Worm (Caenorhabditis elegans) whole organism, L4 larva: ENCODE measurements around the gene F20A1.2.
A peak's percentile ranks its signal among the peaks of the same experiment; 100 is the strongest.

ENCODE experiments used
- D1046.2 ChIP-seq: fragments of 200-800 bp; sonication (Bioruptor generic); IDR thresholded peaks from 2 replicates; pipeline ENCODE4 v1.3.6; 2022; ENCODE audit warnings: missing genetic modification characterization, missing compliant biosample characterization
- F10B5.3 ChIP-seq: sonication (generic microtip); optimal IDR thresholded peaks from 2 replicates; lab custom pipeline; 2016; ENCODE audit warnings: mild to moderate bottlenecking, missing genetic modification characterization, missing compliant biosample characterization
- F44E2.7 ChIP-seq: fragments of 200-800 bp; sonication (Bioruptor generic); IDR thresholded peaks from 2 replicates; pipeline ENCODE4 v2.1.2; 2022; ENCODE audit warnings: missing genetic modification characterization, missing compliant biosample characterization
- R02D3.7 ChIP-seq: fragments of 150-350 bp; sonication (generic microtip); optimal IDR thresholded peaks from 3 replicates; lab custom pipeline; 2014; ENCODE audit warnings: missing biosample characterization, missing genetic modification characterization
- Y48G9A.11 ChIP-seq: fragments of 200-800 bp; sonication (Bioruptor generic); IDR thresholded peaks from 2 replicates; pipeline ENCODE4 v1.3.6; 2022; ENCODE audit warnings: missing genetic modification reagents, missing genetic modification characterization, missing compliant biosample characterization
- Y75B8A.6 ChIP-seq: fragments of 200-800 bp; sonication (Bioruptor generic); IDR thresholded peaks from 2 replicates; pipeline ENCODE4 v1.3.6; 2022; ENCODE audit warnings: missing genetic modification reagents, missing genetic modification characterization, missing compliant biosample characterization
- aha-1 ChIP-seq: fragments of 150-350 bp; peaks from one replicate; lab custom pipeline; 2014; ENCODE audit warnings: missing biosample characterization, missing genetic modification characterization
- arid-1 ChIP-seq: fragments of 200-800 bp; sonication (Bioruptor generic); conservative IDR thresholded peaks from 2 replicates; pipeline ENCODE4 v1.3.6; 2022; ENCODE audit warnings: missing genetic modification reagents, missing genetic modification characterization, missing compliant biosample characterization
- attf-4 ChIP-seq: sonication (generic microtip); optimal IDR thresholded peaks from 3 replicates; lab custom pipeline; 2017; ENCODE audit warnings: missing biosample characterization, missing genetic modification characterization
- ceh-32 ChIP-seq: sonication (generic microtip); optimal IDR thresholded peaks from 2 replicates; lab custom pipeline; 2016; ENCODE audit warnings: mild to moderate bottlenecking, missing genetic modification characterization, missing compliant biosample characterization; ENCODE audit not compliant: poor library complexity
- ceh-44 ChIP-seq: fragments of 200-800 bp; sonication (Bioruptor generic); IDR thresholded peaks from 2 replicates; pipeline ENCODE4 v1.3.6; 2022; ENCODE audit warnings: missing genetic modification reagents, missing genetic modification characterization, missing compliant biosample characterization
- ceh-62 ChIP-seq: sonication (generic microtip); optimal IDR thresholded peaks from 2 replicates; lab custom pipeline; 2017; ENCODE audit warnings: missing biosample characterization, missing genetic modification characterization
- cey-2 ChIP-seq: sonication (generic microtip); optimal IDR thresholded peaks from 3 replicates; lab custom pipeline; 2017; ENCODE audit warnings: missing genetic modification characterization, mild to moderate bottlenecking, missing compliant biosample characterization, antibody characterized with exemption, borderline replicate concordance; ENCODE audit not compliant: insufficient read depth
- daf-16 ChIP-seq, 3 experiments: sonication (generic microtip); optimal IDR thresholded peaks; 2 replicates each; lab custom pipeline; 2016 to 2017; ENCODE audit warnings: missing genetic modification characterization in 3 of 3, missing genetic modification reagents in 3 of 3, mild to moderate bottlenecking in 2 of 3, missing compliant biosample characterization in 2 of 3, missing biosample characterization in 1 of 3, moderate library complexity in 1 of 3
- dve-1 ChIP-seq: sonication (generic microtip); optimal IDR thresholded peaks from 2 replicates; lab custom pipeline; 2017; ENCODE audit warnings: antibody characterized with exemption, mild to moderate bottlenecking, missing genetic modification characterization, missing compliant biosample characterization; ENCODE audit not compliant: insufficient read depth
- egl-43 ChIP-seq: fragments of 200-800 bp; sonication (Bioruptor generic); IDR thresholded peaks from 2 replicates; pipeline ENCODE4 v1.3.6; 2022; ENCODE audit warnings: missing genetic modification reagents, missing genetic modification characterization, missing compliant biosample characterization
- lin-29 ChIP-seq: fragments of 200-800 bp; sonication (Bioruptor generic); IDR thresholded peaks from 2 replicates; pipeline ENCODE4 v1.3.6; 2022; ENCODE audit warnings: missing genetic modification reagents, missing genetic modification characterization, missing compliant biosample characterization
- lin-39 ChIP-seq: fragments of 150-350 bp; optimal IDR thresholded peaks from 2 replicates; lab custom pipeline; 2014; ENCODE audit warnings: missing biosample characterization, missing genetic modification reagents, missing genetic modification characterization
- lsy-2 ChIP-seq, 2 experiments: fragments of 150-350 bp in 1 of 2; sonication (generic microtip) in 1 of 2; optimal IDR thresholded peaks; 2 replicates each; lab custom pipeline; 2014 to 2017; ENCODE audit warnings: missing biosample characterization in 2 of 2, missing genetic modification characterization in 2 of 2
- madf-5 ChIP-seq, 2 experiments: fragments of 200-800 bp; sonication (Bioruptor generic); IDR thresholded peaks; 2 replicates each; pipeline ENCODE4 v1.3.6; 2022; ENCODE audit warnings: missing compliant biosample characterization in 2 of 2, missing genetic modification characterization in 2 of 2
- madf-9 ChIP-seq: fragments of 200-800 bp; sonication (Bioruptor generic); conservative IDR thresholded peaks from 2 replicates; pipeline ENCODE4 v1.3.6; 2022; ENCODE audit warnings: missing genetic modification reagents, missing genetic modification characterization, missing compliant biosample characterization
- mxl-3 ChIP-seq: fragments of 200-800 bp; sonication (Bioruptor generic); optimal IDR thresholded peaks from 2 replicates; lab custom pipeline; 2018; ENCODE audit warnings: mild to moderate bottlenecking, missing genetic modification characterization, missing compliant biosample characterization
- nhr-102 ChIP-seq: sonication (generic microtip); optimal IDR thresholded peaks from 2 replicates; lab custom pipeline; 2016; ENCODE audit warnings: mild to moderate bottlenecking, missing genetic modification characterization, moderate library complexity, missing compliant biosample characterization
- nhr-237 ChIP-seq: sonication (generic microtip); optimal IDR thresholded peaks from 2 replicates; lab custom pipeline; 2017; ENCODE audit warnings: missing biosample characterization, missing genetic modification characterization
- nhr-25 ChIP-seq: sonication (generic microtip); optimal IDR thresholded peaks from 2 replicates; lab custom pipeline; 2017; ENCODE audit warnings: missing genetic modification characterization, mild to moderate bottlenecking, missing compliant biosample characterization, antibody characterized with exemption, moderate library complexity, borderline replicate concordance; ENCODE audit not compliant: insufficient read depth
- nhr-28 ChIP-seq: fragments of 150-350 bp; optimal IDR thresholded peaks from 2 replicates; lab custom pipeline; 2014; ENCODE audit warnings: missing biosample characterization, missing genetic modification characterization
- nhr-41 ChIP-seq: fragments of 200-800 bp; sonication (Bioruptor generic); IDR thresholded peaks from 2 replicates; pipeline ENCODE4 v1.3.6; 2022; ENCODE audit warnings: missing genetic modification reagents, missing genetic modification characterization, missing compliant biosample characterization
- nhr-42 ChIP-seq: fragments of 200-800 bp; sonication (Bioruptor generic); IDR thresholded peaks from 2 replicates; pipeline ENCODE4 v1.3.6; 2022; ENCODE audit warnings: missing genetic modification characterization, missing compliant biosample characterization
- nhr-48 ChIP-seq: sonication (generic microtip); optimal IDR thresholded peaks from 2 replicates; lab custom pipeline; 2016; ENCODE audit warnings: mild to moderate bottlenecking, missing genetic modification characterization, missing compliant biosample characterization
- nhr-76 ChIP-seq: fragments of 150-350 bp; optimal IDR thresholded peaks from 2 replicates; lab custom pipeline; 2014; ENCODE audit warnings: missing biosample characterization, missing genetic modification characterization
- pha-4 ChIP-seq, 2 experiments: fragments of 150-350 bp in 1 of 2; fragments of 200-800 bp in 1 of 2; sonication (Bioruptor generic) in 1 of 2; IDR thresholded peaks in 1 of 2; optimal IDR thresholded peaks in 1 of 2; 2 replicates each; pipeline versions ENCODE4 v1.3.6 to Lab custom; 2014 to 2022; ENCODE audit warnings: missing genetic modification characterization in 2 of 2, missing genetic modification reagents in 2 of 2, missing biosample characterization in 1 of 2, missing compliant biosample characterization in 1 of 2
- php-3 ChIP-seq: fragments of 200-800 bp; sonication (Bioruptor generic); IDR thresholded peaks from 2 replicates; pipeline ENCODE4 v1.3.6; 2022; ENCODE audit warnings: missing genetic modification reagents, missing genetic modification characterization, missing compliant biosample characterization
- set-16 ChIP-seq: fragments of 200-800 bp; sonication (Bioruptor generic); IDR thresholded peaks from 2 replicates; pipeline ENCODE4 v1.3.6; 2022; ENCODE audit warnings: missing genetic modification reagents, missing genetic modification characterization, missing compliant biosample characterization
- skn-1 ChIP-seq: fragments of 150-350 bp; optimal IDR thresholded peaks from 2 replicates; lab custom pipeline; 2014; ENCODE audit warnings: missing biosample characterization, missing genetic modification characterization
- spr-1 ChIP-seq: sonication (generic microtip); optimal IDR thresholded peaks from 2 replicates; lab custom pipeline; 2016; ENCODE audit warnings: mild to moderate bottlenecking, missing genetic modification characterization, missing compliant biosample characterization
- tag-97 ChIP-seq: fragments of 200-800 bp; sonication (Bioruptor generic); IDR thresholded peaks from 2 replicates; pipeline ENCODE4 v1.3.6; 2022; ENCODE audit warnings: missing genetic modification characterization, missing compliant biosample characterization
- tra-1 ChIP-seq: fragments of 200-800 bp; sonication (Bioruptor generic); IDR thresholded peaks from 2 replicates; pipeline ENCODE4 v1.3.6; 2022; ENCODE audit warnings: missing genetic modification reagents, missing genetic modification characterization, missing compliant biosample characterization
- vab-7 ChIP-seq: fragments of 200-800 bp; sonication (Bioruptor generic); IDR thresholded peaks from 2 replicates; pipeline ENCODE4 v1.3.6; 2022; ENCODE audit warnings: missing genetic modification reagents, missing genetic modification characterization, missing compliant biosample characterization

F20A1.2 gene

ce11 chrV:7095254-7095990 is 49.3 kb downstream of the F20A1.2 start (continued):
- TF ChIP-seq Y48G9A.11 (GFP tag; lab: Robert Waterston, UW) (no peak), tra-1 (GFP tag; lab: Robert Waterston, UW) (no peak), spr-1 (no peak), cey-2 (tag; lab: Kevin White, UChicago) (no peak), Y75B8A.6 (no peak), mxl-3 (no peak), D1046.2 (no peak), nhr-25 (tag; lab: Kevin White, UChicago) (no peak), nhr-48 (tag; lab: Kevin White, UChicago) (no peak), set-16 (GFP tag; lab: Robert Waterston, UW) (no peak), madf-5 (GFP tag; IDR thresholded peaks at IDR 0.05; lab: Robert Waterston, UW) (no peak), skn-1 (no peak), arid-1 (GFP tag; lab: Robert Waterston, UW) (no peak), egl-43 (GFP tag; lab: Robert Waterston, UW) (no peak), R02D3.7 (tag; lab: Kevin White, UChicago) (no peak), tag-97 (GFP tag; lab: Robert Waterston, UW) (no peak), nhr-76 (tag; lab: Kevin White, UChicago) (no peak), madf-9 (GFP tag; lab: Robert Waterston, UW) (no peak), lin-39 (no peak), nhr-42 (GFP tag; lab: Robert Waterston, UW) (no peak), nhr-237 (tag; lab: Kevin White, UChicago) (no peak), aha-1 (tag; lab: Kevin White, UChicago) (no peak), lsy-2 (tag; optimal IDR thresholded peaks at IDR 0.05; lab: Kevin White, UChicago) (no peak), F10B5.3 (tag; lab: Kevin White, UChicago) (no peak), attf-4 (tag; lab: Kevin White, UChicago) (no peak), ceh-62 (tag; lab: Kevin White, UChicago) (no peak), nhr-41 (GFP tag; lab: Robert Waterston, UW) (no peak), F44E2.7 (no peak), nhr-102 (tag; lab: Kevin White, UChicago) (peak; percentile 44), vab-7 (GFP tag; lab: Robert Waterston, UW) (no peak), ceh-44 (GFP tag; lab: Robert Waterston, UW) (no peak), ceh-32 (tag; lab: Kevin White, UChicago) (no peak)

ce11 chrV:7096129-7096730 is 50.1 kb downstream of the F20A1.2 start:
- no peak for TF ChIP-seq daf-16 (GFP tag; optimal IDR thresholded peaks at IDR 0.05; lab: Kevin White, UChicago)
- peak; percentile 88 for TF ChIP-seq daf-16 (tag; optimal IDR thresholded peaks at IDR 0.05; lab: Kevin White, UChicago)
- TF ChIP-seq lin-39 = no peak
- 0 out of 2 replicates have a peak, but pooled peaks have one; percentile 21 for TF ChIP-seq php-3 (GFP tag; lab: Robert Waterston, UW)
- TF ChIP-seq nhr-41 (GFP tag; lab: Robert Waterston, UW) = no peak
- TF ChIP-seq pha-4 (GFP tag; IDR thresholded peaks at IDR 0.05; lab: Robert Waterston, UW) = no peak
- TF ChIP-seq pha-4 (tag; optimal IDR thresholded peaks at IDR 0.05; lab: Kevin White, UChicago) = peak; percentile 3
- TF ChIP-seq lin-29 (GFP tag; lab: Robert Waterston, UW) = no peak
- peak; percentile 24 for TF ChIP-seq dve-1 (tag; lab: Kevin White, UChicago)
- peak; percentile 64 for TF ChIP-seq nhr-28 (tag; lab: Kevin White, UChicago)
